Worm (Caenorhabditis elegans) whole organism, L2 larva: ENCODE measurements around the gene T04H1.12.

Experiments used
- C34F6.9 ChIP-seq: fragments of 150-350 bp; optimal IDR thresholded peaks from 2 replicates; lab custom pipeline; 2014; ENCODE audit warnings: missing biosample characterization, missing genetic modification characterization
- F13H6.1 ChIP-seq: sonication (generic microtip); optimal IDR thresholded peaks from 2 replicates; lab custom pipeline; 2016; ENCODE audit warnings: missing genetic modification characterization, missing compliant biosample characterization
- ZK546.5 ChIP-seq: sonication (generic microtip); optimal IDR thresholded peaks from 2 replicates; lab custom pipeline; 2017; ENCODE audit warnings: missing biosample characterization, missing genetic modification characterization
- ama-1 ChIP-seq: fragments of 150-350 bp; optimal IDR thresholded peaks from 2 replicates; lab custom pipeline; 2018; ENCODE audit warnings: inconsistent platforms
- blmp-1 ChIP-seq: sonication (generic microtip); optimal IDR thresholded peaks from 2 replicates; lab custom pipeline; 2017; ENCODE audit warnings: missing genetic modification characterization, mild to moderate bottlenecking, missing compliant biosample characterization, antibody characterized with exemption, moderate library complexity; ENCODE audit not compliant: insufficient read depth
- ceh-82 ChIP-seq: fragments of 150-350 bp; optimal IDR thresholded peaks from 2 replicates; lab custom pipeline; 2014; ENCODE audit warnings: missing biosample characterization, missing genetic modification characterization
- crh-2 ChIP-seq: sonication (generic microtip); optimal IDR thresholded peaks from 2 replicates; lab custom pipeline; 2017; ENCODE audit warnings: missing biosample characterization, missing genetic modification characterization
- egl-27 ChIP-seq: sonication (generic microtip); optimal IDR thresholded peaks from 3 replicates; lab custom pipeline; 2017; ENCODE audit warnings: missing biosample characterization, missing genetic modification reagents, missing genetic modification characterization
- elt-1 ChIP-seq: fragments of 150-350 bp; optimal IDR thresholded peaks from 2 replicates; lab custom pipeline; 2014; ENCODE audit warnings: missing biosample characterization, missing genetic modification characterization
- elt-3 ChIP-seq: sonication (generic microtip); optimal IDR thresholded peaks from 2 replicates; lab custom pipeline; 2017; ENCODE audit warnings: missing biosample characterization, missing genetic modification characterization
- fos-1 ChIP-seq: fragments of 150-350 bp; optimal IDR thresholded peaks from 2 replicates; lab custom pipeline; 2014; ENCODE audit warnings: missing biosample characterization, missing genetic modification characterization
- gmeb-1 ChIP-seq: fragments of 150-350 bp; optimal IDR thresholded peaks from 2 replicates; lab custom pipeline; 2014; ENCODE audit warnings: missing biosample characterization, missing genetic modification characterization
- lin-11 ChIP-seq: fragments of 150-350 bp; sonication (generic microtip); optimal IDR thresholded peaks from 2 replicates; lab custom pipeline; 2014; ENCODE audit warnings: missing biosample characterization, missing genetic modification characterization, inconsistent platforms, mixed read lengths
- lin-39 ChIP-seq: fragments of 150-350 bp; optimal IDR thresholded peaks from 2 replicates; lab custom pipeline; 2014; ENCODE audit warnings: missing biosample characterization, missing genetic modification reagents, missing genetic modification characterization
- lsy-2 ChIP-seq, 2 experiments: fragments of 150-350 bp in 1 of 2; sonication (generic microtip) in 1 of 2; optimal IDR thresholded peaks; 2 replicates each; lab custom pipeline; 2014 to 2017; ENCODE audit warnings: missing biosample characterization in 2 of 2, missing genetic modification characterization in 2 of 2
- mab-5 ChIP-seq: fragments of 150-350 bp; optimal IDR thresholded peaks from 2 replicates; lab custom pipeline; 2014; ENCODE audit warnings: missing biosample characterization, missing genetic modification characterization
- mbf-1 ChIP-seq: sonication (generic microtip); optimal IDR thresholded peaks from 2 replicates; lab custom pipeline; 2017; ENCODE audit warnings: missing biosample characterization, missing genetic modification characterization
- nhr-10 ChIP-seq: sonication (generic microtip); optimal IDR thresholded peaks from 2 replicates; lab custom pipeline; 2017; ENCODE audit warnings: missing biosample characterization, missing genetic modification characterization
- nhr-11 ChIP-seq: fragments of 150-350 bp; optimal IDR thresholded peaks from 2 replicates; lab custom pipeline; 2014; ENCODE audit warnings: missing biosample characterization, missing genetic modification characterization
- nhr-129 ChIP-seq: fragments of 150-350 bp; optimal IDR thresholded peaks from 2 replicates; lab custom pipeline; 2014; ENCODE audit warnings: missing biosample characterization, missing genetic modification characterization
- nhr-21 ChIP-seq: fragments of 150-350 bp; optimal IDR thresholded peaks from 2 replicates; lab custom pipeline; 2014; ENCODE audit warnings: missing biosample characterization, missing genetic modification characterization
- nhr-23 ChIP-seq: fragments of 150-350 bp; optimal IDR thresholded peaks from 2 replicates; lab custom pipeline; 2014; ENCODE audit warnings: missing biosample characterization, missing genetic modification reagents, missing genetic modification characterization
- nhr-25 ChIP-seq: fragments of 150-350 bp; sonication (generic microtip); optimal IDR thresholded peaks from 3 replicates; lab custom pipeline; 2014; ENCODE audit warnings: missing biosample characterization, missing genetic modification characterization
- nhr-6 ChIP-seq: fragments of 150-350 bp; optimal IDR thresholded peaks from 2 replicates; lab custom pipeline; 2014; ENCODE audit warnings: missing biosample characterization, missing genetic modification characterization
- peb-1 ChIP-seq: fragments of 150-350 bp; optimal IDR thresholded peaks from 2 replicates; lab custom pipeline; 2014; ENCODE audit warnings: missing biosample characterization, missing genetic modification characterization
- sem-4 ChIP-seq: fragments of 150-350 bp; optimal IDR thresholded peaks from 2 replicates; lab custom pipeline; 2014; ENCODE audit warnings: missing biosample characterization, missing genetic modification reagents, missing genetic modification characterization
- skn-1 ChIP-seq: sonication (generic microtip); optimal IDR thresholded peaks from 2 replicates; lab custom pipeline; 2017; ENCODE audit warnings: missing biosample characterization, missing genetic modification characterization
- sma-3 ChIP-seq: sonication (generic microtip); optimal IDR thresholded peaks from 2 replicates; lab custom pipeline; 2016; ENCODE audit warnings: missing genetic modification reagents, missing genetic modification characterization, missing compliant biosample characterization
- sma-9 ChIP-seq, 2 experiments: fragments of 150-350 bp in 1 of 2; sonication (generic microtip) in 1 of 2; optimal IDR thresholded peaks; 2 replicates each; lab custom pipeline; 2014 to 2016; ENCODE audit warnings: missing genetic modification characterization in 2 of 2, mild to moderate bottlenecking in 1 of 2, missing biosample characterization in 1 of 2, missing compliant biosample characterization in 1 of 2, missing genetic modification reagents in 1 of 2, moderate library complexity in 1 of 2
- snpc-4 ChIP-seq: fragments of 150-350 bp; optimal IDR thresholded peaks from 2 replicates; lab custom pipeline; 2014; ENCODE audit warnings: missing biosample characterization, missing genetic modification characterization
- unc-39 ChIP-seq: fragments of 150-350 bp; optimal IDR thresholded peaks from 2 replicates; lab custom pipeline; 2014; ENCODE audit warnings: missing biosample characterization, missing genetic modification characterization
- unc-55 ChIP-seq: fragments of 150-350 bp; sonication (generic microtip); optimal IDR thresholded peaks from 3 replicates; lab custom pipeline; 2014; ENCODE audit warnings: missing biosample characterization, missing genetic modification reagents, missing genetic modification characterization
- unc-62 ChIP-seq: fragments of 150-350 bp; optimal IDR thresholded peaks from 2 replicates; lab custom pipeline; 2014; ENCODE audit warnings: missing biosample characterization, missing genetic modification reagents, missing genetic modification characterization
- zag-1 ChIP-seq: fragments of 150-350 bp; optimal IDR thresholded peaks from 2 replicates; lab custom pipeline; 2014; ENCODE audit warnings: missing biosample characterization, missing genetic modification characterization
- ztf-1 ChIP-seq: fragments of 200-800 bp; sonication (Bioruptor generic); conservative IDR thresholded peaks from 2 replicates; pipeline ENCODE4 v1.3.6; 2022; ENCODE audit warnings: missing genetic modification characterization, missing compliant biosample characterization
- ztf-4 ChIP-seq: fragments of 150-350 bp; optimal IDR thresholded peaks from 2 replicates; lab custom pipeline; 2014; ENCODE audit warnings: missing biosample characterization, missing genetic modification characterization

Gene T04H1.12

ce11 chrV:12294091-12294490 is 38.6 kb downstream of the T04H1.12 start:
- TF ChIP-seq nhr-23 (tag; lab: Kevin White, UChicago) (no peak), unc-55 (no peak), C34F6.9 (no peak), sma-3 (GFP tag; lab: Kevin White, UChicago) (peak; percentile 61), mbf-1 (tag; lab: Kevin White, UChicago) (no peak), zag-1 (tag; lab: Kevin White, UChicago) (no peak), unc-39 (tag; lab: Kevin White, UChicago) (no peak), ztf-1 (GFP tag; lab: Robert Waterston, UW) (no peak), F13H6.1 (tag; lab: Kevin White, UChicago) (no peak), elt-1 (tag; lab: Kevin White, UChicago) (no peak), mab-5 (tag; lab: Kevin White, UChicago) (peak; percentile 12), ztf-4 (tag; lab: Kevin White, UChicago) (no peak), fos-1 (no peak), lin-11 (tag; lab: Kevin White, UChicago) (no peak), blmp-1 (tag; lab: Kevin White, UChicago) (no peak), nhr-25 (tag; lab: Kevin White, UChicago) (peak; percentile 28), nhr-21 (no peak), egl-27 (tag; lab: Kevin White, UChicago) (peak; percentile 22)
- TF ChIP-seq, all 48 proteins: peak for 4

- peak; percentile 75 for TF ChIP-seq nhr-21
- peak; percentile 19 for TF ChIP-seq sma-9 (GFP tag; optimal IDR thresholded peaks at IDR 0.05; lab: Kevin White, UChicago)
- no peak for TF ChIP-seq sma-9 (tag; optimal IDR thresholded peaks at IDR 0.05; lab: Kevin White, UChicago)
- peak; percentile 14 for TF ChIP-seq sem-4 (tag; lab: Kevin White, UChicago)
- TF ChIP-seq nhr-11 (tag; lab: Kevin White, UChicago) = no peak
- TF ChIP-seq, all 48 proteins: peak for 3
Measured at ce11 chrV:12295015-12295414, 39.6 kb downstream of the T04H1.12 start.

- TF ChIP-seq nhr-129 (tag; lab: Kevin White, UChicago) (peak; percentile 21), elt-1 (tag; lab: Kevin White, UChicago) (peak; percentile 73), sma-9 (GFP tag; optimal IDR thresholded peaks at IDR 0.05; lab: Kevin White, UChicago) (peak; percentile 72), sma-9 (tag; optimal IDR thresholded peaks at IDR 0.05; lab: Kevin White, UChicago) (no peak), lin-11 (tag; lab: Kevin White, UChicago) (no peak), blmp-1 (tag; lab: Kevin White, UChicago) (peak; percentile 26), skn-1 (tag; lab: Kevin White, UChicago) (no peak), crh-2 (peak; percentile 16), ama-1 (no peak), nhr-25 (tag; lab: Kevin White, UChicago) (peak; percentile 47), lin-39 (tag; lab: Kevin White, UChicago) (no peak), C34F6.9 (no peak)
- TF ChIP-seq, all 48 proteins: peak for 6
Measured at ce11 chrV:12295520-12295919, 40.1 kb downstream of the T04H1.12 start.

DNA sequence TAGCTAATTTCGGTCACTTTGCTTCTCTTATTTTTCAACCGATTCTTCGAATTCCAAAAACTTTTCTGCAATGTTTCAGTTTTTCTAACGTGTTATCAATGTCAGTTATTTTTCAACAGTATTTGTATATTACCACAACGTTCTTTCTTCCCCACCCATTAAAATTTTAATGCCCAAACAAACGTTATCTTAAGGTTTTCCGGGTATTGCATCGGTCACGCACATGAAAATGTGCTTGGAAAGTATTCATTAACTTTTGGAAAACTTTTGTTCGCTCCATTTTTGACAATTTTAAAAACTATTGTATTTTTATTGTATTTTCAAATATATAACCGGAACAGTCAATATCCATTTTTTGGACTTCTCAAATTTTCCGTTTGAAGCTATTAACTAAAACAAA is 40.7 kb downstream of the T04H1.12 start:
- TF ChIP-seq gmeb-1 (peak; percentile 22), peb-1 (no peak), fos-1 (peak; percentile 3)

DNA sequence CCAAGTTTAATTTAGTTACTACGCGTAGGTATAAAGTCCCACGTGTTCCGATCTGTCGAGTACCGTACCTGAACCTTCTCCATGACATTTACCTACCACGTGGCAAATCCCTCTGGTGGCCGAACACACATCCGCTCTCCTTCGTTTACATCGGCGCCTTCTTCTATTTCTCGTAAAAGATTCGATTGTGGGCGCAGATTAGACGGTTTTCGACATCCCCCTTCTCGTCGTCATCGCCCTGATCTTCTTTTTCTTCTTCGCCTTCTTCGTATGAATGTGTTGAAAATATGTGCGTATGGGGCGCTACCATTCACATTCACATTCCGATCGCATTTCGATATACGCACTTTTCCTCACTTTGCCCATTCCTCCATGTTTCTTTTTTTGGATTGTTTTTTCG is 41.4 kb downstream of the T04H1.12 start:
- TF ChIP-seq peb-1 = no peak
- peak in 1 of 2 experiments; percentile 25 for TF ChIP-seq lsy-2 (tag; optimal IDR thresholded peaks at IDR 0.05; lab: Kevin White, UChicago)

ce11 chrV:12298184-12298583 is 42.7 kb downstream of the T04H1.12 start:
- TF ChIP-seq ceh-82 (tag; lab: Kevin White, UChicago) (no peak), lsy-2 (tag; optimal IDR thresholded peaks at IDR 0.05; lab: Kevin White, UChicago) (no peak), crh-2 (peak; percentile 51), elt-3 (tag; lab: Kevin White, UChicago) (no peak), gmeb-1 (no peak), blmp-1 (tag; lab: Kevin White, UChicago) (no peak), nhr-23 (tag; lab: Kevin White, UChicago) (no peak), ztf-4 (tag; lab: Kevin White, UChicago) (no peak), sma-3 (GFP tag; lab: Kevin White, UChicago) (peak; percentile 12), snpc-4 (no peak), sma-9 (GFP tag; optimal IDR thresholded peaks at IDR 0.05; lab: Kevin White, UChicago) (peak; percentile 84), sma-9 (tag; optimal IDR thresholded peaks at IDR 0.05; lab: Kevin White, UChicago) (no peak), unc-62 (GFP tag; lab: Kevin White, UChicago) (no peak), lin-11 (tag; lab: Kevin White, UChicago) (no peak), fos-1 (peak; percentile 92), lin-39 (tag; lab: Kevin White, UChicago) (no peak), mbf-1 (tag; lab: Kevin White, UChicago) (no peak), ZK546.5 (tag; lab: Kevin White, UChicago) (no peak), nhr-11 (tag; lab: Kevin White, UChicago) (no peak), mab-5 (tag; lab: Kevin White, UChicago) (no peak), F13H6.1 (tag; lab: Kevin White, UChicago) (no peak), sem-4 (tag; lab: Kevin White, UChicago) (no peak), skn-1 (tag; lab: Kevin White, UChicago) (no peak), nhr-6 (no peak), nhr-10 (tag; lab: Kevin White, UChicago) (no peak)
- TF ChIP-seq, all 48 proteins: peak for 4
